Fruit fly (Drosophila melanogaster): ENCODE results near the gene Mec2.

Mec2 gene

dm6 chrX:19179696-19180255 is 8.1 kb upstream of the Mec2 start, which contains the start of the genes CG7556 and CG7453 (continued):
- TF ChIP-seq CG4318 (GFP tag; optimal IDR thresholded peaks at IDR 0.05) (peak; percentile 65), Eip78C (GFP tag) (peak; percentile 83), ss (GFP tag; optimal IDR thresholded peaks at IDR 0.05) (peak in 1 of 2 experiments; percentile 54), CG34406 (GFP tag; optimal IDR thresholded peaks at IDR 0.05) (peak; percentile 67), CG6276 (GFP tag; optimal IDR thresholded peaks at IDR 0.05) (peak; percentile 29), dac (GFP tag; optimal IDR thresholded peaks at IDR 0.05) (peak; percentile 63), CG16779 (tag; optimal IDR thresholded peaks at IDR 0.05) (no peak), Lpt (GFP tag; optimal IDR thresholded peaks at IDR 0.05) (peak; percentile 56), CG11762 (GFP tag; optimal IDR thresholded peaks at IDR 0.05; ENCODE audit: insufficient read depth) (peak; percentile 40), CG6808 (GFP tag; optimal IDR thresholded peaks at IDR 0.05) (no peak), Smox (GFP tag; optimal IDR thresholded peaks at IDR 0.05) (peak; percentile 81), Ets96B (tag; optimal IDR thresholded peaks at IDR 0.05) (peak; percentile 54), vri (GFP tag; optimal IDR thresholded peaks at IDR 0.05) (no peak), spab (GFP tag; optimal IDR thresholded peaks at IDR 0.05) (peak; percentile 28), CG8119 (GFP tag; IDR thresholded peaks at IDR 0.05) (peak; percentile 53; the same call in 2 of the 3 replicates), Eip75B (GFP tag; optimal IDR thresholded peaks at IDR 0.05) (peak; percentile 76), CG7368 (GFP tag; optimal IDR thresholded peaks at IDR 0.05) (peak; percentile 53), CG3919 (GFP tag; optimal IDR thresholded peaks at IDR 0.05) (peak; percentile 67), esn (GFP tag; optimal IDR thresholded peaks at IDR 0.05) (peak; percentile 84), salr (GFP tag; optimal IDR thresholded peaks at IDR 0.05) (peak; percentile 56 to 73), svp (GFP tag) (peak; percentile 78), fkh (GFP tag; optimal IDR thresholded peaks at IDR 0.05) (no peak), CG9139 (GFP tag; optimal IDR thresholded peaks at IDR 0.05) (no peak), topi (GFP tag; optimal IDR thresholded peaks at IDR 0.05) (peak; percentile 81), Sox15 (GFP tag; optimal IDR thresholded peaks at IDR 0.05) (peak; percentile 62)

dm6 chrX:19183121-19183520 is 4.7 kb upstream of the Mec2 start, which contains the start of gene CG33253:
TSS of gene CG33253 (plus strand) at chrX:19183421.
- TF ChIP-seq CG6276 (GFP tag; optimal IDR thresholded peaks at IDR 0.05) (no peak), Met (GFP tag; optimal IDR thresholded peaks at IDR 0.05) (no peak), CG11294 (GFP tag; IDR thresholded peaks at IDR 0.05) (no peak), salr (GFP tag; optimal IDR thresholded peaks at IDR 0.05) (no peak), spab (GFP tag; optimal IDR thresholded peaks at IDR 0.05) (no peak), CG8319 (GFP tag; optimal IDR thresholded peaks at IDR 0.05) (no peak), CG8632 (GFP tag; optimal IDR thresholded peaks at IDR 0.05) (no peak), Eip78C (GFP tag) (no peak), cyc (GFP tag; optimal IDR thresholded peaks at IDR 0.05) (no peak), CG4318 (GFP tag; optimal IDR thresholded peaks at IDR 0.05) (no peak), Sox15 (GFP tag; optimal IDR thresholded peaks at IDR 0.05) (no peak)

DNA sequence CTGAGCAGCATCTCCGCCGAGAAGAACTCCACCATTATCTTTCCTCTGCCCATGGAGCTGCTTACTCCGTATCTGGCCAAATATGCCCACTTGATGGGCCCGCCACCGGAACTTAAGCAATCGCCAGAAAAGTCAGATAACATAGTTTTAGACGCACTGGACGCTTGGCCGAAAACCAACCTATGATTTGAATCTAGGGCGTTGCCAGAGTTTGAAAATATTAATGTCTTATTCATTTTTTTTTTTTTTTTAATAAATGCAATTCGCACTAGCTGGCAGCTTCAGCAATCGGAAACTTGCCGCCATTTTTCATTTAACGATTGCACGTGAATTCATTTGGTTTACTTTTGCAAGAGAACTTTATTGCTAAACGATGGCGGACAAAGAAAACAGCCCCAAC is 2.1 kb downstream of the Mec2 start, which contains the start of gene HP1D3csd:
Gene HP1D3csd, plus strand, starts transcription at position 312 of the 400 bp plus-strand sequence.
- no peak for TF ChIP-seq CG6854 (GFP tag; optimal IDR thresholded peaks at IDR 0.05)
- peak; percentile 22; the same call in 1 of the 2 replicates for TF ChIP-seq Gug (GFP tag; IDR thresholded peaks at IDR 0.05)
- TF ChIP-seq acj6 (GFP tag; optimal IDR thresholded peaks at IDR 0.05), result no peak
- TF ChIP-seq CG10669 (GFP tag; optimal IDR thresholded peaks at IDR 0.05), result no peak
- peak; percentile 10 for TF ChIP-seq CG3032 (tag; optimal IDR thresholded peaks at IDR 0.05)
- TF ChIP-seq Sox15 (GFP tag; optimal IDR thresholded peaks at IDR 0.05), result no peak
- TF ChIP-seq CG4318 (GFP tag; optimal IDR thresholded peaks at IDR 0.05), result no peak
- TF ChIP-seq eg (GFP tag; IDR thresholded peaks at IDR 0.05), result peak; percentile 48; the same call in 2 of the 3 replicates
- no peak for TF ChIP-seq pdm3 (GFP tag; optimal IDR thresholded peaks at IDR 0.05)
- no peak for TF ChIP-seq CG6276 (GFP tag; optimal IDR thresholded peaks at IDR 0.05)
- peak; percentile 74 for TF ChIP-seq Eip78C (GFP tag)
- TF ChIP-seq CG11294 (GFP tag; IDR thresholded peaks at IDR 0.05), result no peak
- no peak for TF ChIP-seq fkh (GFP tag; optimal IDR thresholded peaks at IDR 0.05)
- no peak for TF ChIP-seq Hr4 (GFP tag; optimal IDR thresholded peaks at IDR 0.05)
- TF ChIP-seq Met (GFP tag; optimal IDR thresholded peaks at IDR 0.05), result no peak
- no peak for TF ChIP-seq CG11762 (GFP tag; optimal IDR thresholded peaks at IDR 0.05; ENCODE audit: insufficient read depth)
- TF ChIP-seq CG10631 (GFP tag; optimal IDR thresholded peaks at IDR 0.05), result no peak
- peak; percentile 63; the same call in 2 of the 3 replicates for TF ChIP-seq CG6163 (GFP tag; IDR thresholded peaks at IDR 0.05)
- TF ChIP-seq net (GFP tag; optimal IDR thresholded peaks at IDR 0.05), result no peak
- no peak for TF ChIP-seq CG7368 (GFP tag; optimal IDR thresholded peaks at IDR 0.05)
- TF ChIP-seq CG34406 (GFP tag; optimal IDR thresholded peaks at IDR 0.05), result no peak
- TF ChIP-seq CG8632 (GFP tag; optimal IDR thresholded peaks at IDR 0.05), result no peak
- peak in 1 of 2 experiments; percentile 10 for TF ChIP-seq ss (GFP tag; optimal IDR thresholded peaks at IDR 0.05)
